Worm (Caenorhabditis elegans): ENCODE data around the gene Y116A8C.3.

The Y116A8C.3 gene

DNA sequence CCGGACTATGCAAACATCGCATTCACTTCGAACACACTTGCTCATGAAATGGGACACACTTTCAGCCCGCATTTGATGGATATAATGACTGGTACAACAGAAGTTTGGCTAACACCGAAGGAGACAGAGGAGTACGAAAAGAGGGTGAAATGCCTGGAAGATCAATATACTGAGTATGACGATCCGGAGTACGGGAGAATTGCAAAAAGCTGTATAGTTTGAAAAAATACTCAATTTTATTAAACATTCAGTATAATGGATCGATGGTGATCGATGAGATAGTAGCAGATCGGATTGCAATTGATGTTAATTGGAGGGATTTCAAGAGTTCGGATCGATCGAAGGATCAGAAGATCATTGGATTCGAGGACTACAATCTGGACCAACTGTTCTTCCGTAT lies 10.7 kb downstream of the Y116A8C.3 start:
- no peak for TF ChIP-seq sma-3 (GFP tag; optimal IDR thresholded peaks at IDR 0.05)
- no peak for TF ChIP-seq ZK546.5 (tag; optimal IDR thresholded peaks at IDR 0.05)
- TF ChIP-seq Y55F3AM.14 (GFP tag; optimal IDR thresholded peaks at IDR 0.05), result no peak
- TF ChIP-seq nhr-11 (tag; optimal IDR thresholded peaks at IDR 0.05), result no peak
- no peak for TF ChIP-seq aly-2 (tag; optimal IDR thresholded peaks at IDR 0.05)
- TF ChIP-seq R02D3.7 (tag; optimal IDR thresholded peaks at IDR 0.05), result no peak
- TF ChIP-seq egl-27 (tag; optimal IDR thresholded peaks at IDR 0.05), result no peak
- no peak for TF ChIP-seq elt-1 (tag; optimal IDR thresholded peaks at IDR 0.05)
- TF ChIP-seq nhr-10 (tag; optimal IDR thresholded peaks at IDR 0.05), result no peak
- TF ChIP-seq ztf-4 (tag; optimal IDR thresholded peaks at IDR 0.05), result no peak
- TF ChIP-seq F13H6.1 (tag; optimal IDR thresholded peaks at IDR 0.05), result no peak
- no peak for TF ChIP-seq nhr-25 (tag; optimal IDR thresholded peaks at IDR 0.05)
- TF ChIP-seq unc-55 (GFP tag; optimal IDR thresholded peaks at IDR 0.05), result no peak
- no peak for TF ChIP-seq crh-2 (tag; optimal IDR thresholded peaks at IDR 0.05)

DNA sequence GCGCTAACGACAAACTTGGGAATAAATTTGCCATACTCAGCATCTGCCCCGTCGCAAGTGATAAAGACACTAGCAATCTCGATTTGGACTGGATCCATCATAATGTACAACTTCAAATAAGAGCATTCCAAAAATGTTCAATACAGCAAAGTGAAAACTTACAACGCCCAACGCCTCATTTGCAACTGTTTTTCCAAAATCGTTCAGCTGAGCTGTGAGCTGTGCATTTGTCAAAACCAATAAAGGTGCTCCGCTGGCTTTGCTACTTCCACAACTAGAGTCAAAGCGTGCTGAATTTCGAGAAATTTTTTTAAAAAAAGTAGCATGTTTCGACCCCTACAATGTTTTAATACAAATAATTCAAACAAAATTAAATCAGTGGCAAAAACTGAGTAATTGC lies 15.2 kb downstream of the Y116A8C.3 start, which contains the start of gene Y116A8C.49:
Y116A8C.49 (minus strand) TSS at position 101 of the 400 bp plus-strand sequence.
- TF ChIP-seq ztf-1 (GFP tag; conservative IDR thresholded peaks at IDR 0.05), result no peak
- TF ChIP-seq nhr-25 (tag; optimal IDR thresholded peaks at IDR 0.05), result no peak
- no peak for TF ChIP-seq sma-9 (GFP tag; optimal IDR thresholded peaks at IDR 0.05)
- TF ChIP-seq sma-9 (tag; optimal IDR thresholded peaks at IDR 0.05), result no peak
- TF ChIP-seq lin-13 (GFP tag; optimal IDR thresholded peaks at IDR 0.05), result no peak
- no peak for TF ChIP-seq sma-3 (GFP tag; optimal IDR thresholded peaks at IDR 0.05)
- no peak for TF ChIP-seq nhr-21 (tag; optimal IDR thresholded peaks at IDR 0.05)
- TF ChIP-seq lin-11 (tag; optimal IDR thresholded peaks at IDR 0.05), result no peak
- no peak for TF ChIP-seq gmeb-1 (tag; optimal IDR thresholded peaks at IDR 0.05)
- no peak for TF ChIP-seq alr-1 (tag; optimal IDR thresholded peaks at IDR 0.05)
- no peak for TF ChIP-seq ztf-11 (tag; optimal IDR thresholded peaks at IDR 0.05)
- no peak for TF ChIP-seq dmd-4 (tag; optimal IDR thresholded peaks at IDR 0.05)
- no peak for TF ChIP-seq nhr-129 (tag; optimal IDR thresholded peaks at IDR 0.05)
- TF ChIP-seq C34F6.9 (tag; optimal IDR thresholded peaks at IDR 0.05), result no peak
- TF ChIP-seq crh-2 (tag; optimal IDR thresholded peaks at IDR 0.05), result no peak
- no peak for TF ChIP-seq snpc-4 (tag; optimal IDR thresholded peaks at IDR 0.05)
- no peak for TF ChIP-seq fos-1 (tag; optimal IDR thresholded peaks at IDR 0.05)
- TF ChIP-seq ceh-16 (tag; optimal IDR thresholded peaks at IDR 0.05), result no peak
- TF ChIP-seq R02D3.7 (tag; optimal IDR thresholded peaks at IDR 0.05), result no peak
- no peak for TF ChIP-seq sem-4 (tag; optimal IDR thresholded peaks at IDR 0.05)

DNA sequence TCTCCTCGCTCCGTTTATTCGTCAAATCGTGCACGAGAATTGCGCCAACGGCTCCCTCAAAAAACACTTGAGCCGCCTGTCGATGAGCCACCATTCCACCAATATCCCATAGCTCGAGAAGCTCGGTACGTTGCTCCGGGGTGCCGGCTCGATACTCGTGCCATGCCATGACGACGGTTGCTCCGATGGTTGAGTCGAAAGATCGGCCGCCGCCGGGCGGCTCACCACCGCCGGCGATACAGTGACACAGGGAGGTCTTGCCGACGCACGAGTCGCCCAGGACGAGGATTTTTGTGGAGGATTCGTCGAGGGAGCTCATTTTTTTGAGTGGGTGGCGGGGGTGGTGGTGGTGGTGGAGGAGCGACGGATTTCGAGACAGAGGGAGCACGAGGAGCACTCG lies 20.2 kb downstream of the Y116A8C.3 start:
- TF ChIP-seq zag-1 (tag; optimal IDR thresholded peaks at IDR 0.05), result no peak
- no peak for TF ChIP-seq snpc-4 (tag; optimal IDR thresholded peaks at IDR 0.05)
- TF ChIP-seq nhr-23 (tag; optimal IDR thresholded peaks at IDR 0.05), result no peak
- TF ChIP-seq egl-27 (tag; optimal IDR thresholded peaks at IDR 0.05), result no peak
- TF ChIP-seq nhr-129 (tag; optimal IDR thresholded peaks at IDR 0.05), result no peak
- no peak for TF ChIP-seq sma-3 (GFP tag; optimal IDR thresholded peaks at IDR 0.05)
- TF ChIP-seq elt-1 (tag; optimal IDR thresholded peaks at IDR 0.05), result no peak
- no peak for TF ChIP-seq nhr-237 (tag; optimal IDR thresholded peaks at IDR 0.05)
- TF ChIP-seq unc-55 (GFP tag; optimal IDR thresholded peaks at IDR 0.05), result no peak
- TF ChIP-seq blmp-1 (tag; optimal IDR thresholded peaks at IDR 0.05; ENCODE audit: insufficient read depth), result no peak
- no peak for TF ChIP-seq aly-2 (tag; optimal IDR thresholded peaks at IDR 0.05)
- TF ChIP-seq mdl-1 (tag; optimal IDR thresholded peaks at IDR 0.05), result no peak
- TF ChIP-seq gmeb-1 (tag; optimal IDR thresholded peaks at IDR 0.05), result no peak
- no peak for TF ChIP-seq nhr-25 (tag; optimal IDR thresholded peaks at IDR 0.05)
- TF ChIP-seq ceh-16 (tag; optimal IDR thresholded peaks at IDR 0.05), result no peak
- no peak for TF ChIP-seq lin-39 (tag; optimal IDR thresholded peaks at IDR 0.05)

DNA sequence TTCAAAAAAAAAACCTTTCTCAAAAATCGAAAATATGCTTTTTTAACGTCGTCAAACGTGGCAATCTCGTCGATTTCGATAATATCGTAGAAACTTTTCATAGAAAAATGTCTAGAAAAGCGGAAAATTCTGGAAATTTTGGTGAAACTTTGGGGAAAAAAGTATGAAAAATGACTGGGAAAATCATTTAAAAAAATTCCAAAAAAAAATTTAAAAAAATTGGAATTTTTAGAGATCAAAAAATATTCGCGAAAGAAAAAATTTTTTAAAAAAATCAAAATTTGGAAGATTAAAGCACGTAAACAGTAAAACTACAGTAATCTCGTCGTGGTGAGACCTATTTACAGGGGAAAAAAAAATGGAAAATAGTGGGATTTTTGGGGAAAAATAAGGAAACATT lies 23.1 kb downstream of the Y116A8C.3 start, which contains the start of gene Y116A8C.10:
Y116A8C.10 (minus strand) TSS at position 101 of the 400 bp plus-strand sequence.
- no peak for TF ChIP-seq ztf-1 (GFP tag; conservative IDR thresholded peaks at IDR 0.05)
- TF ChIP-seq alr-1 (tag; optimal IDR thresholded peaks at IDR 0.05), result no peak
- no peak for TF ChIP-seq dmd-4 (tag; optimal IDR thresholded peaks at IDR 0.05)
- TF ChIP-seq zag-1 (tag; optimal IDR thresholded peaks at IDR 0.05), result no peak
- no peak for TF ChIP-seq elt-1 (tag; optimal IDR thresholded peaks at IDR 0.05)
- no peak for TF ChIP-seq mbf-1 (tag; optimal IDR thresholded peaks at IDR 0.05)
- TF ChIP-seq ZK546.5 (tag; optimal IDR thresholded peaks at IDR 0.05), result no peak
- TF ChIP-seq aly-2 (tag; optimal IDR thresholded peaks at IDR 0.05), result no peak
- no peak for TF ChIP-seq Y55F3AM.14 (GFP tag; optimal IDR thresholded peaks at IDR 0.05)
- TF ChIP-seq unc-62 (GFP tag; optimal IDR thresholded peaks at IDR 0.05), result no peak
- TF ChIP-seq ceh-82 (tag; optimal IDR thresholded peaks at IDR 0.05), result no peak
- no peak for TF ChIP-seq blmp-1 (tag; optimal IDR thresholded peaks at IDR 0.05; ENCODE audit: insufficient read depth)
- TF ChIP-seq snpc-4 (tag; optimal IDR thresholded peaks at IDR 0.05), result no peak
- no peak for TF ChIP-seq R02D3.7 (tag; optimal IDR thresholded peaks at IDR 0.05)

All from whole organism, L2 larva.